Fruit fly (Drosophila melanogaster): Measurements from ENCODE around the gene promL.

- no peak for TF ChIP-seq sr (GFP tag; IDR thresholded peaks at IDR 0.05)
- no peak for TF ChIP-seq CG1529 (GFP tag; optimal IDR thresholded peaks at IDR 0.05)
- no peak for TF ChIP-seq CG4424 (GFP tag; optimal IDR thresholded peaks at IDR 0.05)
- TF ChIP-seq bigmax (GFP tag; optimal IDR thresholded peaks at IDR 0.05), result no peak
- TF ChIP-seq crc (GFP tag; optimal IDR thresholded peaks at IDR 0.05), result no peak
- TF ChIP-seq CG8765 (GFP tag; IDR thresholded peaks at IDR 0.05), result no peak
- TF ChIP-seq Oli (tag; optimal IDR thresholded peaks at IDR 0.05), result no peak
- TF ChIP-seq zen (tag; optimal IDR thresholded peaks at IDR 0.05), result no peak
- no peak for TF ChIP-seq Fer1 (GFP tag; optimal IDR thresholded peaks at IDR 0.05)
- no peak for TF ChIP-seq Hand (GFP tag; optimal IDR thresholded peaks at IDR 0.05)
- TF ChIP-seq Sry-β (GFP tag; optimal IDR thresholded peaks at IDR 0.05), result no peak
- TF ChIP-seq bab2 (GFP tag; optimal IDR thresholded peaks at IDR 0.05), result no peak
- TF ChIP-seq CG33213 (GFP tag; optimal IDR thresholded peaks at IDR 0.05), result no peak
- no peak for TF ChIP-seq gcm (GFP tag; optimal IDR thresholded peaks at IDR 0.05)
Measured at dm6 chr3L:3125649-3126130, 1.8 kb downstream of the promL start.
